Fruit fly (Drosophila melanogaster) whole organism, wandering third instar larva: ENCODE data around the gene APP-BP1.

ENCODE experiments used
- CG9705 ChIP-seq: fragments of 200-800 bp; sonication (Bioruptor generic); optimal IDR thresholded peaks from 2 replicates; lab custom pipeline; 2018; ENCODE audit warnings: missing biosample characterization, mild to moderate bottlenecking, missing genetic modification characterization
- Dfd ChIP-seq: fragments of >200 bp; optimal IDR thresholded peaks from 2 replicates; lab custom pipeline; 2017; ENCODE audit warnings: missing biosample characterization, missing genetic modification characterization
- Jra ChIP-seq: sonication (Bioruptor generic); optimal IDR thresholded peaks from 2 replicates; lab custom pipeline; 2016; ENCODE audit warnings: missing biosample characterization, missing genetic modification characterization
- Myc ChIP-seq: fragments of >200 bp; optimal IDR thresholded peaks from 2 replicates; lab custom pipeline; 2017
- br ChIP-seq: fragments of 200-800 bp; sonication (Bioruptor generic); optimal IDR thresholded peaks from 2 replicates; lab custom pipeline; 2016; ENCODE audit warnings: missing biosample characterization, missing genetic modification characterization
- jim ChIP-seq: fragments of 175-275, 200-325 bp; sonication (Bioruptor generic); optimal IDR thresholded peaks from 2 replicates; lab custom pipeline; 2016; ENCODE audit warnings: missing biosample characterization, mild to moderate bottlenecking, missing genetic modification characterization
- pan ChIP-seq: fragments of >200 bp; optimal IDR thresholded peaks from 2 replicates; lab custom pipeline; 2017
- psq ChIP-seq: fragments of 200-800 bp; sonication (Bioruptor generic); optimal IDR thresholded peaks from 3 replicates; lab custom pipeline; 2017; ENCODE audit warnings: missing biosample characterization, mild to moderate bottlenecking, missing genetic modification characterization, moderate library complexity

DNA sequence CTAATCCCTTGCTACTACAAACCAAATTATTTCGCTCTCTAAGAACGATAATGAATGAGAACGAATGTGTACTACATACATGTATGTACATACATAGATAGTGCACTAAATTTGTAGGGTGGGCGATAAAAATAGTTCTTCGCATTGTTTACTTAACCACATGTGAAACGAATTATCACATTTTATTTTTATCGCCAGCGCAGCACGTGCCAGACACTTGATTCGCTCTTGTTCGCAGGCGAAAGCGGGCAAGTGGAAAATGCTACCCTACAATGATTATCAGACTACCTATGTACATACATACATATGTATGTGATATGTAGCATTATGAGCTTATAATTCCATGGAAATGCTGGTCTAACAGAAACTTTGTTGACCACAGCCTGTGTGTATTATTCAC lies 12.4 kb upstream of the APP-BP1 start:
- TF ChIP-seq Myc (lab: Kevin White, UChicago) (no peak), pan (lab: Kevin White, UChicago) (no peak), Jra (GFP tag; lab: Kevin White, UChicago) (no peak), psq (GFP tag; lab: Kevin White, UChicago) (no peak), br (no peak), Dfd (no peak), CG9705 (GFP tag; lab: Kevin White, UChicago) (no peak), jim (GFP tag; lab: Kevin White, UChicago) (no peak)
